Worm (Caenorhabditis elegans) whole organism, L1 larva: Measurements from ENCODE around the gene valv-1.
A peak's percentile ranks its signal among the peaks of the same experiment; 100 is the strongest.

Experiments used
- aha-1 ChIP-seq: fragments of 150-350 bp; optimal IDR thresholded peaks from 2 replicates; lab custom pipeline; 2014; ENCODE audit warnings: missing biosample characterization, missing genetic modification characterization
- alr-1 ChIP-seq: fragments of 200-800 bp; sonication (Bioruptor generic); optimal IDR thresholded peaks from 2 replicates; lab custom pipeline; 2018; ENCODE audit warnings: borderline replicate concordance, mild to moderate bottlenecking, missing genetic modification characterization, missing compliant biosample characterization
- ceh-82 ChIP-seq, 3 experiments: fragments of 150-350 bp in 1 of 3; sonication (generic microtip) in 2 of 3; optimal IDR thresholded peaks; 2 replicates each; lab custom pipeline; 2014 to 2017; ENCODE audit warnings: missing biosample characterization in 3 of 3, missing genetic modification characterization in 3 of 3
- elt-3 ChIP-seq, 6 experiments: fragments of 150-350 bp in 1 of 6; sonication (generic microtip); optimal IDR thresholded peaks; 2 replicates each; lab custom pipeline; 2017 to 2018; ENCODE audit warnings: missing biosample characterization in 6 of 6, missing genetic modification characterization in 6 of 6, inconsistent platforms in 1 of 6
- fkh-10 ChIP-seq: sonication (generic microtip); optimal IDR thresholded peaks from 2 replicates; lab custom pipeline; 2017; ENCODE audit warnings: missing biosample characterization, missing genetic modification reagents, missing genetic modification characterization
- lin-39 ChIP-seq: fragments of 150-350 bp; optimal IDR thresholded peaks from 2 replicates; lab custom pipeline; 2014; ENCODE audit warnings: missing biosample characterization, missing genetic modification reagents, missing genetic modification characterization
- lsy-2 ChIP-seq, 2 experiments: fragments of 150-350 bp; optimal IDR thresholded peaks; 2 replicates each; lab custom pipeline; 2014; ENCODE audit warnings: missing biosample characterization in 2 of 2, missing genetic modification characterization in 2 of 2
- snpc-4 ChIP-seq: fragments of 150-350 bp; optimal IDR thresholded peaks from 2 replicates; lab custom pipeline; 2014; ENCODE audit warnings: missing biosample characterization, missing genetic modification characterization
- sox-4 ChIP-seq: sonication (generic microtip); optimal IDR thresholded peaks from 2 replicates; lab custom pipeline; 2016; ENCODE audit warnings: missing genetic modification characterization, missing compliant biosample characterization
- unc-62 ChIP-seq: fragments of 150-350 bp; optimal IDR thresholded peaks from 2 replicates; lab custom pipeline; 2014; ENCODE audit warnings: missing biosample characterization, missing genetic modification reagents, missing genetic modification characterization

DNA sequence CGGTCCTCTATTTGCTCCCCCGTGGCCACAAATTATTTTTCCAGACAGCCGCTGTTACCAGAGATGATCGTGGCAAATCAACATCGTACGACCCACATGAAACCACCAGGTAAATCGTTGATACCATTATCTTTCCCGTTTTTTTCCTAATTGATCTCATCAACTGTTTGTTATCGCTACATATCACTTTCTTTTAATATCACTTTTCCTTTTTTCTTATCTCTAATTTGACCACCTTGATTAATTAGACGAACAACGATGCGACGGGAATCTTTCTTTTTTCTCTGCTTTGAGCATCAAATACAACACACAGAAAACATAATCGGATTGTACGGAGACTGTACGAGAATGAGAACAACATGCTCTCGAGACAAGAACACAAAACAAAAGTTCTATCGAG, 4.9 kb downstream of the valv-1 start:
- TF ChIP-seq ceh-82 (tag; optimal IDR thresholded peaks at IDR 0.05; lab: Kevin White, UChicago), result no peak
- TF ChIP-seq unc-62, result no peak
- TF ChIP-seq lin-39 (tag; lab: Kevin White, UChicago), result no peak
- TF ChIP-seq snpc-4 (tag; lab: Kevin White, UChicago), result no peak
- no peak for TF ChIP-seq lsy-2 (tag; optimal IDR thresholded peaks at IDR 0.05; lab: Kevin White, UChicago)
- no peak for TF ChIP-seq fkh-10 (GFP tag; lab: Kevin White, UChicago)
- TF ChIP-seq alr-1, result no peak
- no peak for TF ChIP-seq aha-1 (tag; lab: Kevin White, UChicago)
- TF ChIP-seq sox-4 (tag; lab: Kevin White, UChicago), result no peak
- peak in 4 of 6 experiments; percentile 1 to 77 (median 42) for TF ChIP-seq elt-3 (tag; optimal IDR thresholded peaks at IDR 0.05; lab: Kevin White, UChicago)
